Worm (Caenorhabditis elegans): ENCODE data around the gene ist-1.

Gene ist-1

ce11 chrX:7116896-7117295 lies 9.6 kb upstream of the ist-1 start, which contains the start of gene hen-1:
hen-1 (minus strand) TSS chrX:7116996.
- TF ChIP-seq sea-1 (GFP tag; conservative IDR thresholded peaks at IDR 0.05) (no peak), aly-1 (tag; optimal IDR thresholded peaks at IDR 0.05) (no peak), B0310.2 (tag; optimal IDR thresholded peaks at IDR 0.05) (no peak), ceh-13 (GFP tag; optimal IDR thresholded peaks at IDR 0.05) (no peak), hmg-4 (GFP tag; optimal IDR thresholded peaks at IDR 0.05) (no peak), flt-1 (GFP tag; IDR thresholded peaks at IDR 0.05) (no peak), hnd-1 (tag; optimal IDR thresholded peaks at IDR 0.05) (no peak), tbx-11 (GFP tag; IDR thresholded peaks at IDR 0.05) (no peak), ama-1 (optimal IDR thresholded peaks at IDR 0.05) (no peak), scrt-1 (GFP tag; IDR thresholded peaks at IDR 0.05) (no peak), ets-7 (tag; optimal IDR thresholded peaks at IDR 0.05) (no peak), ceh-36 (tag; optimal IDR thresholded peaks at IDR 0.05) (no peak), pes-1 (GFP tag; IDR thresholded peaks at IDR 0.05) (no peak), tbx-37 (GFP tag; conservative IDR thresholded peaks at IDR 0.05) (no peak), F13C5.2 (tag; optimal IDR thresholded peaks at IDR 0.05) (no peak), hmbx-1 (tag; optimal IDR thresholded peaks at IDR 0.05) (no peak), tra-4 (tag; optimal IDR thresholded peaks at IDR 0.05) (no peak)

DNA sequence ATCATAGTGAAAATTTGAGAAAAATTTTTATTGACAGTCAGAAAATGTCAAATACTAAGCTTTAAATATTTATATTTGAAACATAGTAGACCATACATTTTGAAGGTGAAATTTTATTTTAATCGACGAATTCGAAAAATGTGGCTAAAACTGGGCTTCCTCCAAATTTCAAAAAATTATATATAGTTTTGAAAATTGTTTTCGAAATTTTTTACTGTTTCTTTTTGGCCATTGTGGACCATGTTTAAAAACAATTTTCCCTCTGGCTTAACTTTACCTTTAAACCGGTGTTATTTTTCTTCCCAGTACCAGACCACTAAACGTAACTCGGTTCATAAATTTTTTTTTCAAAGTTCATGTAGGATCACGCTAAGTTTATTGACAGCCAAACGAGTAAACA lies 3.8 kb upstream of the ist-1 start:
- TF ChIP-seq hnd-1 (tag; optimal IDR thresholded peaks at IDR 0.05) (no peak), ceh-36 (tag; optimal IDR thresholded peaks at IDR 0.05) (no peak), aly-1 (tag; optimal IDR thresholded peaks at IDR 0.05) (no peak), scrt-1 (GFP tag; IDR thresholded peaks at IDR 0.05) (no peak), tbx-11 (GFP tag; IDR thresholded peaks at IDR 0.05) (no peak), ama-1 (optimal IDR thresholded peaks at IDR 0.05) (no peak), ceh-13 (GFP tag; optimal IDR thresholded peaks at IDR 0.05) (no peak), tbx-37 (GFP tag; conservative IDR thresholded peaks at IDR 0.05) (no peak), hmbx-1 (tag; optimal IDR thresholded peaks at IDR 0.05) (no peak), sea-1 (GFP tag; conservative IDR thresholded peaks at IDR 0.05) (no peak), tra-4 (tag; optimal IDR thresholded peaks at IDR 0.05) (no peak), B0310.2 (tag; optimal IDR thresholded peaks at IDR 0.05) (no peak), F13C5.2 (tag; optimal IDR thresholded peaks at IDR 0.05) (no peak), hmg-4 (GFP tag; optimal IDR thresholded peaks at IDR 0.05) (no peak), ets-7 (tag; optimal IDR thresholded peaks at IDR 0.05) (no peak)

DNA sequence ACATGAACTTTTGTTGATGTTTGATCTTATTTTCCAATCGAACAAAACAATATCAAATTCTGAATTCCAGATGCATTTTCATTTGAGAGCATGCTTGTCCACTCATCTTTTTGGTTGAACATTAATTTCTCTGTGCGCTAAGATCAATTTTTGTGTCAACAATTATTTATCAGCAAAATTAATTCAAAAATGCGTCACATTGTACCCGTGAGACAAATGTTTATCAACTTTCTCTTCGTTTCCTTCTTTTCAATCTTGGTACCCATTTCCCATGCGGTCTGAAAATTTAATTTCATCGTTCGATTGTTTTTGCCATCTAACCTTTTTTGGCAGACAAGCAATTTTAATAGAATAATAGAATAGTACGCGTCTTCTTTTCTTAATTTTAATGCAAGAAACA lies 2.4 kb upstream of the ist-1 start:
- no peak for TF ChIP-seq tbx-37 (GFP tag; conservative IDR thresholded peaks at IDR 0.05)
- TF ChIP-seq ets-7 (tag; optimal IDR thresholded peaks at IDR 0.05), result no peak
- no peak for TF ChIP-seq hnd-1 (tag; optimal IDR thresholded peaks at IDR 0.05)
- TF ChIP-seq tbx-11 (GFP tag; IDR thresholded peaks at IDR 0.05), result no peak
- no peak for TF ChIP-seq aly-1 (tag; optimal IDR thresholded peaks at IDR 0.05)
- no peak for TF ChIP-seq ama-1 (optimal IDR thresholded peaks at IDR 0.05)
- no peak for TF ChIP-seq pes-1 (GFP tag; IDR thresholded peaks at IDR 0.05)

- TF ChIP-seq tbx-37 (GFP tag; conservative IDR thresholded peaks at IDR 0.05), result no peak
Observed at ce11 chrX:7125178-7125577, 1.3 kb upstream of the ist-1 start.

DNA sequence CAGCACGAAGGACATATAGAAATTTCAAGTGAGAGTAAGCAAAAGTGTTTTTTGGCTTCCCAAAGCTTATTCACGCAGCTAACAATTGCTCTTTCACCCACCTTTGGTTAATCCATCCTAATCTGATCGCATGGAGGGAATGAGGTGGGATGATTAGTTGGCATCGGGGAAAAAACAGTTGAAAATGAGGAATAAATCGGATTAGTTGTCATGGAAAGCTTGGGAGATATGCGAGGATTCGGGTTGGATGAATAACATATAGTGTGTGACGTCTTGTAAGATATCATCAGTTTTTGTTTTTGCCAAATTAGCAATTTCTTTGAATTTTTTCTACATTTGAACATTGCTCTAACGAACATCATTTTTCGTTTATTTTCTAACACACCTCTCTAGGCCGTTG lies 2.2 kb downstream of the ist-1 start:
- TF ChIP-seq aly-1 (tag; optimal IDR thresholded peaks at IDR 0.05) (no peak), ets-7 (tag; optimal IDR thresholded peaks at IDR 0.05) (no peak), tra-4 (tag; optimal IDR thresholded peaks at IDR 0.05) (no peak), flt-1 (GFP tag; IDR thresholded peaks at IDR 0.05) (no peak), hnd-1 (tag; optimal IDR thresholded peaks at IDR 0.05) (no peak)

DNA sequence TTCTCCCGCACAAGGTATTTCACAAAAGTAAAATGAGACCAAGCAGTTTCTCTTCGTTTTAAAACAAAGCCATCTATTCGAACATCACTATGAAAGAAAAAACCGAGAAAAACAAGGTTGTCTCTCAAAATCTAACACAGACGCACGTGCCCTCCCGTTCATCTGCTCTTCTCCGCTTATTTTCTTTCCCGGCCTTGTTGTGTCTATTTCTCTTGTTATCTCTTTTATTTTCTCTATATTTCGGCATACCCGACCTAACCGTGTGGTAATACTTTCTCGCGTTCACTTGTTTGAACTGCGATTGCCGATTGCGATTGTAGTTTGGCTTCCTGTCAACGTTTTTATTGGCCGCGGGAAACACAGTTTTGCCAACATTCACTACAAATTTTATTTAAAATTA lies 3.0 kb downstream of the ist-1 start:
- TF ChIP-seq sea-1 (GFP tag; conservative IDR thresholded peaks at IDR 0.05), result no peak
- TF ChIP-seq ceh-13 (GFP tag; optimal IDR thresholded peaks at IDR 0.05), result no peak
- no peak for TF ChIP-seq hnd-1 (tag; optimal IDR thresholded peaks at IDR 0.05)
- no peak for TF ChIP-seq aly-1 (tag; optimal IDR thresholded peaks at IDR 0.05)
- TF ChIP-seq ceh-36 (tag; optimal IDR thresholded peaks at IDR 0.05), result no peak
- TF ChIP-seq hmg-4 (GFP tag; optimal IDR thresholded peaks at IDR 0.05), result no peak
- no peak for TF ChIP-seq F13C5.2 (tag; optimal IDR thresholded peaks at IDR 0.05)
- no peak for TF ChIP-seq hmbx-1 (tag; optimal IDR thresholded peaks at IDR 0.05)
- TF ChIP-seq tbx-37 (GFP tag; conservative IDR thresholded peaks at IDR 0.05), result no peak

- TF ChIP-seq tra-4 (tag; optimal IDR thresholded peaks at IDR 0.05) (no peak), sea-1 (GFP tag; conservative IDR thresholded peaks at IDR 0.05) (no peak), scrt-1 (GFP tag; IDR thresholded peaks at IDR 0.05) (no peak), ceh-13 (GFP tag; optimal IDR thresholded peaks at IDR 0.05) (no peak)
Observed at ce11 chrX:7131206-7131605, 4.8 kb downstream of the ist-1 start.

DNA sequence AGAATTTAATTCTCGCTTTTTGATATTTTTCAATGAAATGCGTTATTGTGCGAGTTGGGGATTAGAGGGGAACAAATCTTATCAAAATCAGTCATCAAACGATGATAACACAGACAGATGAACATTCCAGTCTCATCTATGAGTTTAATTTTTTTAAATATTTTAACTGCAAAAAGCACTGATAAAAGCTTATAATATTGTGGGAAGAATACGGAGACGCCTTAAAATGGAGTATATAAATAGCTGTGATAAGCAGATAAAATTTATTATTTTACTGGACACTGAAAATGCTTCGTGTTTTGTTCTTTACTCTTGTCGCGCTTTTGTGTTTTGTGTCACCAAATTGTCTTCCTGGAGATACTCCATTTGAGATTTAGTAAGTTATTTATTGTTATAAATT lies 13.2 kb downstream of the ist-1 start, which contains the start of gene clec-86:
Gene clec-86, plus strand, starts transcription at position 262 of the 400 bp plus-strand sequence.
- TF ChIP-seq pes-1 (GFP tag; IDR thresholded peaks at IDR 0.05), result no peak
- TF ChIP-seq B0310.2 (tag; optimal IDR thresholded peaks at IDR 0.05), result no peak
- no peak for TF ChIP-seq hmg-4 (GFP tag; optimal IDR thresholded peaks at IDR 0.05)
- no peak for TF ChIP-seq hnd-1 (tag; optimal IDR thresholded peaks at IDR 0.05)
- TF ChIP-seq ceh-36 (tag; optimal IDR thresholded peaks at IDR 0.05), result no peak
- TF ChIP-seq sea-1 (GFP tag; conservative IDR thresholded peaks at IDR 0.05), result no peak
- no peak for TF ChIP-seq ceh-13 (GFP tag; optimal IDR thresholded peaks at IDR 0.05)
- no peak for TF ChIP-seq ets-7 (tag; optimal IDR thresholded peaks at IDR 0.05)
- no peak for TF ChIP-seq tra-4 (tag; optimal IDR thresholded peaks at IDR 0.05)
- no peak for TF ChIP-seq tbx-11 (GFP tag; IDR thresholded peaks at IDR 0.05)
- no peak for TF ChIP-seq aly-1 (tag; optimal IDR thresholded peaks at IDR 0.05)
- TF ChIP-seq flt-1 (GFP tag; IDR thresholded peaks at IDR 0.05), result no peak
- TF ChIP-seq tbx-37 (GFP tag; conservative IDR thresholded peaks at IDR 0.05), result no peak
- no peak for TF ChIP-seq ama-1 (optimal IDR thresholded peaks at IDR 0.05)
- TF ChIP-seq scrt-1 (GFP tag; IDR thresholded peaks at IDR 0.05), result no peak
- TF ChIP-seq F13C5.2 (tag; optimal IDR thresholded peaks at IDR 0.05), result no peak
- TF ChIP-seq hmbx-1 (tag; optimal IDR thresholded peaks at IDR 0.05), result no peak
